Worm (Caenorhabditis elegans) whole organism, young adult: ENCODE data around the gene T03G6.3.

Experiments used
- B0261.1 ChIP-seq: sonication (generic microtip); optimal IDR thresholded peaks from 2 replicates; lab custom pipeline; 2016; ENCODE audit warnings: mild to moderate bottlenecking, missing genetic modification characterization, moderate library complexity, missing compliant biosample characterization
- B0336.3 ChIP-seq: fragments of 200-800 bp; sonication (Bioruptor generic); IDR thresholded peaks from 2 replicates; pipeline ENCODE4 v1.3.6; 2022; ENCODE audit warnings: missing genetic modification characterization, missing compliant biosample characterization
- C17E4.6 ChIP-seq: fragments of 200-800 bp; sonication (Bioruptor generic); IDR thresholded peaks from 2 replicates; pipeline ENCODE4 v1.3.6; 2022; ENCODE audit warnings: missing genetic modification reagents, missing genetic modification characterization, missing compliant biosample characterization
- F37B4.10 ChIP-seq: fragments of 200-800 bp; sonication (Bioruptor generic); IDR thresholded peaks from 2 replicates; pipeline ENCODE4 v1.3.6; 2022; ENCODE audit warnings: missing genetic modification characterization, missing compliant biosample characterization
- K12H6.12 ChIP-seq: fragments of 200-800 bp; sonication (Bioruptor generic); optimal IDR thresholded peaks from 2 replicates; lab custom pipeline; 2018; ENCODE audit warnings: mild to moderate bottlenecking, missing genetic modification characterization, missing compliant biosample characterization
- T26A5.8 ChIP-seq: sonication (generic microtip); optimal IDR thresholded peaks from 2 replicates; lab custom pipeline; 2016; ENCODE audit warnings: missing genetic modification characterization, missing compliant biosample characterization
- Y56A3A.18 ChIP-seq: fragments of 200-800 bp; sonication (Bioruptor generic); IDR thresholded peaks from 2 replicates; pipeline ENCODE4 v1.3.6; 2022; ENCODE audit warnings: missing genetic modification reagents, missing genetic modification characterization, missing compliant biosample characterization
- Y79H2A.3 ChIP-seq: fragments of 200-800 bp; sonication (Bioruptor generic); conservative IDR thresholded peaks from 2 replicates; pipeline ENCODE4 v1.3.6; 2022; ENCODE audit warnings: missing genetic modification reagents, missing genetic modification characterization, missing compliant biosample characterization
- ama-1 ChIP-seq, 3 experiments: fragments of 150-350 bp in 1 of 3; sonication (generic microtip) in 2 of 3; optimal IDR thresholded peaks; 2 replicates each; lab custom pipeline; 2014 to 2018; ENCODE audit warnings: missing biosample characterization in 2 of 3, missing genetic modification characterization in 2 of 3, missing genetic modification reagents in 2 of 3
- bed-2 ChIP-seq: fragments of 200-800 bp; sonication (Bioruptor generic); IDR thresholded peaks from 2 replicates; pipeline ENCODE4 v1.3.6; 2022; ENCODE audit warnings: missing genetic modification reagents, missing genetic modification characterization, missing compliant biosample characterization
- cebp-1 ChIP-seq, 2 experiments: fragments of 200-800 bp in 1 of 2; sonication (Bioruptor generic) in 1 of 2; sonication (generic microtip) in 1 of 2; IDR thresholded peaks in 1 of 2; optimal IDR thresholded peaks in 1 of 2; 2 replicates each; pipeline versions ENCODE4 v1.3.6 to Lab custom; 2017 to 2022; ENCODE audit warnings: missing compliant biosample characterization in 2 of 2, missing genetic modification characterization in 2 of 2, mild to moderate bottlenecking in 1 of 2, missing genetic modification reagents in 1 of 2, moderate library complexity in 1 of 2
- ceh-91 ChIP-seq: fragments of 200-800 bp; sonication (Bioruptor generic); IDR thresholded peaks from 2 replicates; pipeline ENCODE4 v1.3.6; 2022; ENCODE audit warnings: missing genetic modification reagents, missing genetic modification characterization, missing compliant biosample characterization
- dox-1 ChIP-seq: fragments of 200-800 bp; sonication (Bioruptor generic); IDR thresholded peaks from 2 replicates; pipeline ENCODE4 v1.3.6; 2022; ENCODE audit warnings: missing genetic modification reagents, missing genetic modification characterization, missing compliant biosample characterization
- him-1 ChIP-seq: sonication (generic microtip); optimal IDR thresholded peaks from 2 replicates; lab custom pipeline; 2016; ENCODE audit warnings: missing genotype, missing genetic modification reagents, missing genetic modification characterization, missing compliant biosample characterization
- hlh-26 ChIP-seq: fragments of 200-800 bp; sonication (Bioruptor generic); conservative IDR thresholded peaks from 2 replicates; pipeline ENCODE4 v1.3.6; 2022; ENCODE audit warnings: missing genetic modification reagents, missing genetic modification characterization, missing compliant biosample characterization
- hmg-20 ChIP-seq: fragments of 200-800 bp; sonication (Bioruptor generic); IDR thresholded peaks from 2 replicates; pipeline ENCODE4 v1.3.6; 2022; ENCODE audit warnings: missing genetic modification reagents, missing genetic modification characterization, missing compliant biosample characterization
- hsf-1 ChIP-seq: fragments of 200-800 bp; sonication (Bioruptor generic); IDR thresholded peaks from 2 replicates; pipeline ENCODE4 v1.3.6; 2022; ENCODE audit warnings: missing genetic modification reagents, missing genetic modification characterization, missing compliant biosample characterization
- let-607 ChIP-seq, 2 experiments: fragments of 200-800 bp in 1 of 2; sonication (Bioruptor generic) in 1 of 2; sonication (generic microtip) in 1 of 2; optimal IDR thresholded peaks; 2 replicates each; lab custom pipeline; 2016 to 2018; ENCODE audit warnings: mild to moderate bottlenecking in 2 of 2, missing compliant biosample characterization in 2 of 2, missing genetic modification characterization in 2 of 2, moderate library complexity in 2 of 2, missing genotype in 1 of 2
- lin-26 ChIP-seq: fragments of 200-800 bp; sonication (Bioruptor generic); IDR thresholded peaks from 2 replicates; pipeline ENCODE4 v1.3.6; 2022; ENCODE audit warnings: missing genetic modification reagents, missing genetic modification characterization, missing compliant biosample characterization
- lin-35 ChIP-seq, 3 experiments: fragments of 150-350 bp in 2 of 3; sonication (generic microtip) in 1 of 3; optimal IDR thresholded peaks; 2 replicates each; lab custom pipeline; 2014 to 2018; ENCODE audit warnings: missing biosample characterization in 3 of 3, missing genetic modification characterization in 3 of 3, missing genetic modification reagents in 3 of 3
- lsl-1 ChIP-seq: fragments of 200-800 bp; sonication (Bioruptor generic); optimal IDR thresholded peaks from 2 replicates; lab custom pipeline; 2018; ENCODE audit warnings: mild to moderate bottlenecking, missing genetic modification characterization, moderate library complexity, missing compliant biosample characterization
- lsy-27 ChIP-seq: sonication (generic microtip); optimal IDR thresholded peaks from 2 replicates; lab custom pipeline; 2017; ENCODE audit warnings: missing genetic modification characterization, mild to moderate bottlenecking, missing compliant biosample characterization, antibody characterized with exemption, missing genotype, borderline replicate concordance; ENCODE audit not compliant: insufficient read depth
- madf-3 ChIP-seq: fragments of 200-800 bp; sonication (Bioruptor generic); IDR thresholded peaks from 2 replicates; pipeline ENCODE4 v1.3.6; 2022; ENCODE audit warnings: missing genetic modification reagents, missing genetic modification characterization, missing compliant biosample characterization
- madf-6 ChIP-seq: fragments of 200-800 bp; sonication (Bioruptor generic); IDR thresholded peaks from 2 replicates; pipeline ENCODE4 v1.3.6; 2022; ENCODE audit warnings: missing genetic modification reagents, missing genetic modification characterization, missing compliant biosample characterization
- mel-28 ChIP-seq: sonication (generic microtip); optimal IDR thresholded peaks from 2 replicates; lab custom pipeline; 2016; ENCODE audit warnings: borderline replicate concordance, mild to moderate bottlenecking, missing genetic modification characterization, missing compliant biosample characterization
- nhr-120 ChIP-seq: fragments of 200-800 bp; sonication (Bioruptor generic); IDR thresholded peaks from 2 replicates; pipeline ENCODE4 v1.3.6; 2022; ENCODE audit warnings: missing genetic modification characterization, missing compliant biosample characterization
- nhr-27 ChIP-seq: fragments of 200-800 bp; sonication (Bioruptor generic); optimal IDR thresholded peaks from 2 replicates; lab custom pipeline; 2018; ENCODE audit warnings: mild to moderate bottlenecking, missing genetic modification characterization, moderate library complexity, missing compliant biosample characterization
- nhr-80 ChIP-seq: sonication (generic microtip); optimal IDR thresholded peaks from 2 replicates; lab custom pipeline; 2016; ENCODE audit warnings: missing genetic modification characterization, missing compliant biosample characterization
- nhr-90 ChIP-seq: sonication (generic microtip); optimal IDR thresholded peaks from 2 replicates; lab custom pipeline; 2016; ENCODE audit warnings: missing genotype, mild to moderate bottlenecking, missing genetic modification characterization, missing compliant biosample characterization
- pha-4 ChIP-seq: fragments of 150-350 bp; sonication (generic microtip); optimal IDR thresholded peaks from 2 replicates; lab custom pipeline; 2014; ENCODE audit warnings: missing biosample characterization, missing genetic modification reagents, missing genetic modification characterization
- sdz-38 ChIP-seq: sonication (generic microtip); optimal IDR thresholded peaks from 2 replicates; lab custom pipeline; 2016; ENCODE audit warnings: missing genotype, missing genetic modification characterization, missing compliant biosample characterization
- snpc-1.3 ChIP-seq: sonication (generic microtip); optimal IDR thresholded peaks from 2 replicates; lab custom pipeline; 2017; ENCODE audit warnings: missing genetic modification characterization, mild to moderate bottlenecking, missing compliant biosample characterization, antibody characterized with exemption, moderate library complexity, missing genotype, missing genetic modification reagents; ENCODE audit not compliant: insufficient read depth
- snpc-4 ChIP-seq, 5 experiments: fragments of 150-350 bp in 1 of 5; sonication (generic microtip) in 4 of 5; optimal IDR thresholded peaks; 2 replicates each; lab custom pipeline; 2014 to 2018; ENCODE audit warnings: missing genetic modification characterization in 5 of 5, missing biosample characterization in 3 of 5, antibody characterized with exemption in 2 of 5, mild to moderate bottlenecking in 2 of 5, missing compliant biosample characterization in 2 of 5, missing genotype in 2 of 5, moderate library complexity in 2 of 5, missing genetic modification reagents in 1 of 5
- somi-1 ChIP-seq: fragments of 200-800 bp; sonication (Bioruptor generic); optimal IDR thresholded peaks from 2 replicates; lab custom pipeline; 2018; ENCODE audit warnings: mild to moderate bottlenecking, missing genetic modification characterization, missing compliant biosample characterization
- tbx-9 ChIP-seq: sonication (generic microtip); optimal IDR thresholded peaks from 2 replicates; lab custom pipeline; 2016; ENCODE audit warnings: borderline replicate concordance, missing genetic modification characterization, inconsistent platforms, missing compliant biosample characterization
- unc-62 ChIP-seq: fragments of 150-350 bp; optimal IDR thresholded peaks from 2 replicates; lab custom pipeline; 2014; ENCODE audit warnings: missing biosample characterization, missing genetic modification reagents, missing genetic modification characterization
- ztf-26 ChIP-seq: sonication (generic microtip); optimal IDR thresholded peaks from 2 replicates; lab custom pipeline; 2017; ENCODE audit warnings: missing genetic modification characterization, missing compliant biosample characterization
- ztf-28 ChIP-seq: fragments of 200-800 bp; sonication (Bioruptor generic); IDR thresholded peaks from 2 replicates; pipeline ENCODE4 v1.3.6; 2022; ENCODE audit warnings: missing genetic modification reagents, missing genetic modification characterization, missing compliant biosample characterization

T03G6.3 gene

DNA sequence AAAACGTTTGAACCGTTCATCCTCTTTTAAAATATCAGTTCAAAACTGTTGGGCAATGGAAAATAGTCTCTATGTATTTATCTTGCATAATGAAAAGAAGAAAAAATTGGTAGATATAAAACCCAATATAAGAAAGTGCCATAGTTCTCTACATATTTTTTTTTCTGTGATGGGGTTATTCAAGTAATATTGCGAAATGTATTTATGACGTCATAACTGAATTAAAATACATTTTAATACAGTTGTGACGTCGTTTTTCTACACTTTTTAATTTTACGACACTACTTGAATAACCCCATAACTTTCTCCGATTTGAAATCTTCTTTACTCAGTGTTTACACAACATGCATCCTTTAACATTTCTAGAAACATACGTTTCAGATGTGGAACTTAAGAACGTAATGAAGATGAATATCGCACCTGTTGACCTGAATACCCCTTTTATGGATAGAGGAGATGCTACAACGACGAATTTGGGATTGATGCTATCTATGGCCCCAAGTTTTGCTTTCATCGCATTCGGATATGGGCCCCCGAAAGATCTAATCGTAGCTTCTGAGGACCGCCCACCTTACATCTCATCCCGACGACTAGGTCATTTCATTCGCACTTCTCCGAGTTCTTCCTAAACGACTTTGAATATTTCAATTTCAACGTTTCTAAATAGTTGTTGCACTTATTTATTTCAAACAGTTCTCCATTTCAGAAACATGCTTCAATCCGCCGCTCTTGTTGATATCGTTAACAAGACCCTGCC lies 7.8 kb downstream of the T03G6.3 start, which contains the start of gene T03G6.1:
Gene T03G6.1 (plus strand): TSS at position 707 of the 757 bp plus-strand sequence.
- TF ChIP-seq ama-1 (optimal IDR thresholded peaks at IDR 0.05; lab: Kevin White, UChicago) (no peak), ama-1 (GFP tag; optimal IDR thresholded peaks at IDR 0.05; lab: Kevin White, UChicago) (no peak), lsl-1 (GFP tag; lab: Kevin White, UChicago) (no peak), hsf-1 (GFP tag; lab: Robert Waterston, UW) (no peak), him-1 (tag; lab: Kevin White, UChicago) (no peak), snpc-1.3 (no peak), C17E4.6 (GFP tag; lab: Robert Waterston, UW) (no peak), cebp-1 (GFP tag; IDR thresholded peaks at IDR 0.05; lab: Robert Waterston, UW) (no peak), cebp-1 (tag; optimal IDR thresholded peaks at IDR 0.05; lab: Kevin White, UChicago) (peak; percentile 54), snpc-4 (GFP tag; optimal IDR thresholded peaks at IDR 0.05; lab: Kevin White, UChicago) (no peak), snpc-4 (tag; optimal IDR thresholded peaks at IDR 0.05; lab: Kevin White, UChicago) (no peak)

ce11 chrX:2604358-2605016 lies 11.0 kb downstream of the T03G6.3 start:
- TF ChIP-seq Y56A3A.18 (GFP tag; lab: Robert Waterston, UW) = no peak
- TF ChIP-seq unc-62 = no peak
- TF ChIP-seq lin-35 (GFP tag; optimal IDR thresholded peaks at IDR 0.05; lab: Kevin White, UChicago) = no peak
- no peak for TF ChIP-seq B0336.3 (GFP tag; lab: Robert Waterston, UW)
- peak; percentile 27 for TF ChIP-seq K12H6.12 (tag; lab: Kevin White, UChicago)
- TF ChIP-seq, all 124 proteins: peak for 1

- TF ChIP-seq snpc-4 (GFP tag; optimal IDR thresholded peaks at IDR 0.05; lab: Kevin White, UChicago) (no peak), snpc-4 (tag; optimal IDR thresholded peaks at IDR 0.05; lab: Kevin White, UChicago) (no peak), him-1 (tag; lab: Kevin White, UChicago) (no peak), ceh-91 (GFP tag; lab: Robert Waterston, UW) (no peak), nhr-90 (no peak), B0261.1 (no peak), somi-1 (no peak), hlh-26 (no peak)
Observed at ce11 chrX:2601025-2601705, 14.4 kb downstream of the T03G6.3 start.

DNA sequence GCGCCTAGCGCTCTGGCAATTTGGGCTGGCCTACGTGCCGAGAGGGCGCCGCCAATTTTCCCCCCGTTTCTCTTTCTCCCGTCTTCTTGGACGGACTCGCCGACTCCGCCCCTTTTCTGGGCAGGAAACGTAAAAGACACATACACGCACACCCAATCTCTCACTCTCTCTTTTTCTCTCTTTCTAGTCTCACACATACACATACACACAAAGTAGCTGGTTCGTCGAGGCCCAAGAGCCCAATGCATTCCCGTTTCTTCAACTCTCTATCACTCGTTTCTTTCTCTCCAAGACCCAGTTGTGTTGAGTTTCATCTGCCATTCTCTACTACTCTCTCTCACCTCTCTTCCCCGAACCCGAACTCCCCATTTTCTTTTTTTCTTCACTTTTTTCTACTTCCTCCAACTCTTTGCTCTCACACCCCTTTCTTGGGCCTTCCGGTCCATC lies 16.7 kb downstream of the T03G6.3 start:
- TF ChIP-seq lin-26 (GFP tag; lab: Robert Waterston, UW) (0 out of 2 replicates have a peak, but pooled peaks have one; percentile 36), let-607 (tag; optimal IDR thresholded peaks at IDR 0.05; lab: Kevin White, UChicago) (no peak), ztf-28 (GFP tag; lab: Robert Waterston, UW) (no peak), sdz-38 (tag; lab: Kevin White, UChicago) (no peak), pha-4 (tag; lab: Kevin White, UChicago) (no peak), cebp-1 (GFP tag; IDR thresholded peaks at IDR 0.05; lab: Robert Waterston, UW) (no peak), cebp-1 (tag; optimal IDR thresholded peaks at IDR 0.05; lab: Kevin White, UChicago) (peak; percentile 58), madf-6 (GFP tag; lab: Robert Waterston, UW) (no peak), ztf-26 (tag; lab: Kevin White, UChicago) (no peak), Y79H2A.3 (GFP tag; lab: Robert Waterston, UW) (no peak), nhr-80 (tag; lab: Kevin White, UChicago) (no peak), hmg-20 (GFP tag; lab: Robert Waterston, UW) (no peak), lsy-27 (tag; lab: Kevin White, UChicago) (no peak), tbx-9 (tag; lab: Kevin White, UChicago) (no peak), T26A5.8 (no peak), F37B4.10 (0 out of 2 replicates have a peak, but pooled peaks have one; percentile 63), madf-3 (GFP tag; lab: Robert Waterston, UW) (no peak), nhr-120 (GFP tag; lab: Robert Waterston, UW) (no peak), mel-28 (no peak), bed-2 (GFP tag; lab: Robert Waterston, UW) (no peak), dox-1 (no peak), nhr-27 (tag; lab: Kevin White, UChicago) (no peak)
